Fruit fly (Drosophila melanogaster) whole organism, embryonic: ENCODE measurements around the gene zye.

Experiments
- CG10543 ChIP-seq: fragments of 200-800 bp; sonication (Bioruptor generic); optimal IDR thresholded peaks from 3 replicates; lab custom pipeline; 2017; ENCODE audit warnings: missing biosample characterization, mild to moderate bottlenecking, missing genetic modification characterization, moderate library complexity
- CG11085 ChIP-seq: fragments of 200-800 bp; sonication (Bioruptor generic); IDR thresholded peaks from 2 replicates; pipeline ENCODE4 v1.3.6; 2022; ENCODE audit warnings: missing biosample characterization, missing genetic modification characterization
- CG11723 ChIP-seq: fragments of 200-800 bp; sonication (Bioruptor generic); optimal IDR thresholded peaks from 2 replicates; lab custom pipeline; 2017; ENCODE audit warnings: missing biosample characterization, mild to moderate bottlenecking, missing genetic modification characterization
- CG1233 ChIP-seq: fragments of 200-800 bp; sonication (Bioruptor generic); optimal IDR thresholded peaks from 4 replicates; lab custom pipeline; 2018; ENCODE audit warnings: missing biosample characterization, mild to moderate bottlenecking, missing genetic modification characterization
- CG12659 ChIP-seq: fragments of 200-800 bp; sonication (Bioruptor generic); optimal IDR thresholded peaks from 3 replicates; lab custom pipeline; 2017; ENCODE audit warnings: mild to moderate bottlenecking, missing biosample characterization, missing genetic modification reagents, missing genetic modification characterization
- CG14050 ChIP-seq: fragments of 200-800 bp; sonication (Bioruptor generic); IDR thresholded peaks from 3 replicates; pipeline ENCODE4 v1.3.6; 2022; ENCODE audit warnings: missing biosample characterization, missing genetic modification characterization
- CG14860 ChIP-seq: fragments of 200-800 bp; sonication (Bioruptor generic); IDR thresholded peaks from 3 replicates; pipeline ENCODE4 v1.3.6; 2022; ENCODE audit warnings: missing biosample characterization, missing genetic modification characterization; ENCODE audit not compliant: partially characterized antibody
- CG1603 ChIP-seq: fragments of 200-800 bp; sonication (Bioruptor generic); optimal IDR thresholded peaks from 2 replicates; lab custom pipeline; 2019; ENCODE audit warnings: missing biosample characterization, mild to moderate bottlenecking, missing genetic modification characterization, moderate library complexity
- CG17359 ChIP-seq: fragments of 200-800 bp; sonication (Bioruptor generic); optimal IDR thresholded peaks from 3 replicates; lab custom pipeline; 2018; ENCODE audit warnings: missing biosample characterization, mild to moderate bottlenecking, missing genetic modification characterization, moderate library complexity
- CG17385 ChIP-seq: fragments of 200-800 bp; sonication (Bioruptor generic); optimal IDR thresholded peaks from 3 replicates; lab custom pipeline; 2018; ENCODE audit warnings: missing biosample characterization, mild to moderate bottlenecking, missing genetic modification characterization
- CG2129 ChIP-seq: fragments of 200-800 bp; sonication (Bioruptor generic); IDR thresholded peaks from 2 replicates; pipeline ENCODE4 v1.3.6; 2022; ENCODE audit warnings: missing biosample characterization, missing genetic modification characterization; ENCODE audit not compliant: partially characterized antibody
- CG30403 ChIP-seq: fragments of 200-800 bp; sonication (Bioruptor generic); optimal IDR thresholded peaks from 3 replicates; lab custom pipeline; 2016; ENCODE audit warnings: missing biosample characterization, missing genetic modification characterization
- CG34224 ChIP-seq: fragments of 200-800 bp; sonication (Bioruptor generic); IDR thresholded peaks from 3 replicates; pipeline ENCODE4 v1.3.6; 2022; ENCODE audit warnings: missing biosample characterization, missing genetic modification characterization; ENCODE audit not compliant: partially characterized antibody
- CG34376 ChIP-seq: fragments of 200-800 bp; sonication (Bioruptor generic); optimal IDR thresholded peaks from 2 replicates; lab custom pipeline; 2018; ENCODE audit warnings: missing biosample characterization, mild to moderate bottlenecking, missing genetic modification characterization
- CG43689 ChIP-seq: fragments of 200-800 bp; sonication (Bioruptor generic); IDR thresholded peaks from 2 replicates; pipeline ENCODE4 v1.3.6; 2022; ENCODE audit warnings: missing biosample characterization, missing genetic modification characterization
- CG4820 ChIP-seq: fragments of 200-800 bp; sonication (Bioruptor generic); optimal IDR thresholded peaks from 3 replicates; lab custom pipeline; 2016; ENCODE audit warnings: missing biosample characterization, missing genetic modification characterization
- CG6272 ChIP-seq: fragments of 200-800 bp; sonication (Bioruptor generic); IDR thresholded peaks from 2 replicates; pipeline ENCODE4 v1.3.6; 2022; ENCODE audit warnings: missing biosample characterization, missing genetic modification characterization
- CG8281 ChIP-seq: fragments of 200-800 bp; sonication (Bioruptor generic); optimal IDR thresholded peaks from 2 replicates; lab custom pipeline; 2018; ENCODE audit warnings: missing biosample characterization, mild to moderate bottlenecking, missing genetic modification characterization, moderate library complexity
- CG8290 ChIP-seq, 3 experiments: fragments of 200-800 bp; sonication (Bioruptor generic); optimal IDR thresholded peaks; 2 replicates each; lab custom pipeline; 2016 to 2019; ENCODE audit warnings: missing biosample characterization in 3 of 3, missing genetic modification characterization in 3 of 3, mild to moderate bottlenecking in 2 of 3, moderate library complexity in 1 of 3
- CG8478 ChIP-seq: fragments of >200 bp; optimal IDR thresholded peaks from 2 replicates; lab custom pipeline; 2018
- CG8944 ChIP-seq: fragments of 200-800 bp; sonication (Bioruptor generic); optimal IDR thresholded peaks from 3 replicates; lab custom pipeline; 2016; ENCODE audit warnings: missing biosample characterization, missing genetic modification characterization
- CG9727 ChIP-seq: fragments of 200-800 bp; sonication (Bioruptor generic); optimal IDR thresholded peaks from 3 replicates; lab custom pipeline; 2017; ENCODE audit warnings: missing biosample characterization, mild to moderate bottlenecking, missing genetic modification characterization
- CG9797 ChIP-seq: fragments of 200-800 bp; sonication (Bioruptor generic); optimal IDR thresholded peaks from 3 replicates; lab custom pipeline; 2018; ENCODE audit warnings: missing biosample characterization, mild to moderate bottlenecking, missing genetic modification characterization
- CG9817 ChIP-seq: fragments of 200-800 bp; sonication (Bioruptor generic); optimal IDR thresholded peaks from 2 replicates; lab custom pipeline; 2018; ENCODE audit warnings: missing biosample characterization, mild to moderate bottlenecking, missing genetic modification characterization, moderate library complexity
- CG9932 ChIP-seq: fragments of 200-800 bp; sonication (Bioruptor generic); IDR thresholded peaks from 2 replicates; pipeline ENCODE4 v1.3.6; 2022; ENCODE audit warnings: missing biosample characterization, missing genetic modification characterization
- CoRest ChIP-seq: fragments of 200-800 bp; sonication (Bioruptor generic); optimal IDR thresholded peaks from 3 replicates; lab custom pipeline; 2018; ENCODE audit warnings: missing biosample characterization, mild to moderate bottlenecking, missing genetic modification characterization, moderate library complexity
- Dad ChIP-seq: fragments of 200-800 bp; sonication (Bioruptor generic); optimal IDR thresholded peaks from 3 replicates; lab custom pipeline; 2016; ENCODE audit warnings: missing biosample characterization, missing genetic modification characterization
- ERR ChIP-seq: fragments of 200-800 bp; sonication (Bioruptor generic); optimal IDR thresholded peaks from 2 replicates; lab custom pipeline; 2016; ENCODE audit warnings: missing biosample characterization, missing genetic modification characterization
- Fer2 ChIP-seq: fragments of 200-800 bp; sonication (Bioruptor generic); optimal IDR thresholded peaks from 2 replicates; lab custom pipeline; 2018; ENCODE audit warnings: missing biosample characterization, mild to moderate bottlenecking, missing genetic modification characterization, moderate library complexity
- MBD-R2 ChIP-seq: fragments of 200-800 bp; sonication (Bioruptor generic); IDR thresholded peaks from 2 replicates; pipeline ENCODE4 v1.3.6; 2022; ENCODE audit warnings: missing biosample characterization, missing genetic modification characterization
- Ravus ChIP-seq: fragments of 200-800 bp; sonication (Bioruptor generic); IDR thresholded peaks from 2 replicates; pipeline ENCODE4 v1.3.6; 2022; ENCODE audit warnings: missing biosample characterization, missing genetic modification characterization
- Sox100B ChIP-seq: fragments of 200-800 bp; sonication (Bioruptor generic); optimal IDR thresholded peaks from 3 replicates; lab custom pipeline; 2018; ENCODE audit warnings: missing biosample characterization, mild to moderate bottlenecking, missing genetic modification characterization
- Stat92E ChIP-seq, 3 experiments: fragments of >200 bp in 2 of 3; fragments of 200-800 bp in 1 of 3; sonication (Bioruptor generic) in 1 of 3; optimal IDR thresholded peaks; 2 replicates each; lab custom pipeline; 2017 to 2019; ENCODE audit warnings: missing biosample characterization in 3 of 3, missing genetic modification characterization in 3 of 3, mild to moderate bottlenecking in 1 of 3, moderate library complexity in 1 of 3
- az2 ChIP-seq: fragments of 200-800 bp; sonication (Bioruptor generic); optimal IDR thresholded peaks from 3 replicates; lab custom pipeline; 2016; ENCODE audit warnings: missing biosample characterization, missing genetic modification characterization
- disco-r ChIP-seq: fragments of 200-800 bp; sonication (Bioruptor generic); optimal IDR thresholded peaks from 2 replicates; lab custom pipeline; 2016; ENCODE audit warnings: missing biosample characterization, missing genetic modification characterization
- esg ChIP-seq: fragments of 200-800 bp; sonication (Bioruptor generic); conservative IDR thresholded peaks from 2 replicates; pipeline ENCODE4 v1.3.6; 2022; ENCODE audit warnings: missing biosample characterization, missing genetic modification characterization
- fd64A ChIP-seq: fragments of 200-800 bp; sonication (Bioruptor generic); optimal IDR thresholded peaks from 3 replicates; lab custom pipeline; 2018; ENCODE audit warnings: missing biosample characterization, mild to moderate bottlenecking, missing genetic modification characterization
- fd96Cb ChIP-seq: fragments of 200-800 bp; sonication (Bioruptor generic); optimal IDR thresholded peaks from 2 replicates; lab custom pipeline; 2018; ENCODE audit warnings: missing biosample characterization, mild to moderate bottlenecking, missing genetic modification characterization, moderate library complexity
- grau ChIP-seq: fragments of 200-800 bp; optimal IDR thresholded peaks from 3 replicates; lab custom pipeline; 2019; ENCODE audit warnings: missing biosample characterization, mild to moderate bottlenecking, missing genetic modification characterization, moderate library complexity
- gsb ChIP-seq: fragments of 200-800 bp; sonication (Bioruptor generic); IDR thresholded peaks from 2 replicates; pipeline ENCODE4 v1.3.6; 2022; ENCODE audit warnings: missing biosample characterization, missing genetic modification characterization
- gsb-n ChIP-seq: fragments of 200-800 bp; sonication (Bioruptor generic); optimal IDR thresholded peaks from 3 replicates; lab custom pipeline; 2018; ENCODE audit warnings: missing biosample characterization, mild to moderate bottlenecking, missing genetic modification characterization
- mam ChIP-seq: fragments of 200-800 bp; sonication (Bioruptor generic); optimal IDR thresholded peaks from 3 replicates; lab custom pipeline; 2016; ENCODE audit warnings: missing biosample characterization, missing genetic modification characterization
- nerfin-1 ChIP-seq: fragments of 200-800 bp; sonication (Bioruptor generic); optimal IDR thresholded peaks from 3 replicates; lab custom pipeline; 2019; ENCODE audit warnings: missing biosample characterization, mild to moderate bottlenecking, missing genetic modification characterization, moderate library complexity
- phol ChIP-seq: fragments of 200-800 bp; sonication (Bioruptor generic); optimal IDR thresholded peaks from 3 replicates; lab custom pipeline; 2018; ENCODE audit warnings: missing biosample characterization, mild to moderate bottlenecking, missing genetic modification characterization, moderate library complexity
- sima ChIP-seq: fragments of 200-800 bp; sonication (Bioruptor generic); optimal IDR thresholded peaks from 2 replicates; lab custom pipeline; 2016; ENCODE audit warnings: missing biosample characterization, missing genetic modification characterization
- sisA ChIP-seq: fragments of 200-800 bp; sonication (Bioruptor generic); IDR thresholded peaks from 2 replicates; pipeline ENCODE4 v1.3.6; 2022; ENCODE audit warnings: missing biosample characterization, missing genetic modification characterization
- slou ChIP-seq: fragments of 200-800 bp; sonication (Bioruptor generic); optimal IDR thresholded peaks from 3 replicates; lab custom pipeline; 2016; ENCODE audit warnings: missing biosample characterization, missing genetic modification characterization
- tap ChIP-seq: fragments of 200-800 bp; optimal IDR thresholded peaks from 3 replicates; lab custom pipeline; 2019; ENCODE audit warnings: missing biosample characterization, mild to moderate bottlenecking, missing genetic modification characterization, moderate library complexity

The zye gene

DNA sequence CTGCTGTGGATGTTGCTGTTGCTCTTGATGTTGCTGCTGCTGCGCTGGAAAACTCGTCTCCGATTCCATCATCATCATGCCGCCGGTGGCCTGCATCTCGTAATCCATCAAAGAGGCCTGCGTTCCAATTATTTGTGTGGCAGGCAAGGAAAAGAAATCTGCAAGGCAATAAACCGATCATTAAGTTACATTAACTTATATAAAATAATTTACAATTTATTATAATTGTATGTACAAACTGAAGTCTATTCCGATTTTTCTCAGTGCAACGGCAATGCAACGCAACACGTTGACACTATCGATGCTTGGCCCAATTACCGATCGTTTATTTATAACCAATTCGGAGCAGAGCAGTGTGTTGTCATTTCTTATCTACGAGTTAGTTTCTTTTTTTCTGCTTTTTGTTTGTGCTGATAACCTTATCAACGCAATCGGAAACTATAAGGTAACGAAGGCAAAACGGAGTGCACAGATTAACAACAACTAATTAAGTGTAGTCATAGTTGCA, 57.6 kb downstream of the zye start (continued):
- TF ChIP-seq CG9932 (GFP tag; lab: Robert Waterston, UW) (no peak), fd64A (GFP tag; lab: Kevin White, UChicago) (peak; percentile 49), CG12659 (GFP tag; lab: Kevin White, UChicago) (peak; percentile 53), nerfin-1 (tag; lab: Kevin White, UChicago) (no peak), CG8478 (no peak), CG6272 (GFP tag; lab: Robert Waterston, UW) (no peak), gsb (no peak), CG9797 (no peak), mam (no peak), sima (GFP tag; lab: Kevin White, UChicago) (no peak), CG43689 (GFP tag; lab: Robert Waterston, UW) (peak; percentile 37; the same call in 1 of the 2 replicates), CG1233 (peak; percentile 19), sisA (peak; percentile 44; the same call in 1 of the 2 replicates), Fer2 (tag; lab: Kevin White, UChicago) (no peak)
- TF ChIP-seq, all 482 proteins: peak for 221

DNA sequence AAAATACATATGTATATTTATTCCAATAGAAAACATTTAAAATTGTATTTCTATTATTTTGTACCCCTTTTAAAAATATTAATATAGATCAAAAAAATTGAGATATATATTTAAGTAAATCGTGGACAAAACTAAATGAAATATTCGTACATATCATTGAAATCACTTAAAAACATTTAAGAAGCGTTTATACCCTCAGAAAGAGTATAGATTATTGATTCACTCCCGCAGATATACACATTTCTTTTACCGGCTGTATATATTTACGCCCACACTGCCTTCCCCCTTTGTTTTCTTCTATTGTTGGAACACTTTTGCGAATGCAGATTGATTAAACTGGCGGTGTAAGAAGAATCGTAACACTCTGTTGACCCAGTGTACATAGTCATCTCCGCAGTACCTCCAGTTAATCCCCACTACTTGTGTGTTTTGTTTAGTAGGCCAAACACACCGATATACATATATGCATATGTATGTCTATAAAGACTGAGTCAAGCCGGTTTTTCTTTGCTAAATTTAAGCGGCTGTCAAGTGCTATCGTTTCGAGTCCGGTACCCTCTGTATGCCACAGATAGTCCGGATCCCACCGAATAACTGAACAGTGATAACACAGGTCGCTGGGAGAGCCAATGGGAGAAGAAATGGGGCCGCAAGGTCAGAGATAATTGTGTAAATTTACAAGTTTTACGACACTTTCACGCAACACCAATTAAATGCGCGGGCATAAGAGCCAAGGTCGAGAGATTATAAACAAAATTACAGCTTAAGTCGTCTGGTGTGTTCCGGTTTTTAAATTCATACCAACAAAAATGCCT, 58.3 kb downstream of the zye start:
- TF ChIP-seq CG34376 (peak; percentile 22), Dad (GFP tag; lab: Kevin White, UChicago) (peak; percentile 4), slou (GFP tag; lab: Kevin White, UChicago) (peak; percentile 40), CG4820 (GFP tag; lab: Kevin White, UChicago) (peak; percentile 26), disco-r (GFP tag; lab: Kevin White, UChicago) (peak; percentile 61), CG14050 (GFP tag; lab: Robert Waterston, UW) (no peak), CG17385 (peak; percentile 43), CoRest (tag; lab: Kevin White, UChicago) (peak; percentile 37), gsb-n (tag; lab: Kevin White, UChicago) (peak; percentile 34), az2 (GFP tag; lab: Kevin White, UChicago) (no peak), MBD-R2 (GFP tag; lab: Robert Waterston, UW) (no peak), grau (peak; percentile 54), CG14860 (GFP tag; lab: Robert Waterston, UW) (no peak), CG17359 (tag; lab: Kevin White, UChicago) (peak; percentile 59), CG11723 (GFP tag; lab: Kevin White, UChicago) (peak; percentile 44), CG11085 (GFP tag; lab: Robert Waterston, UW) (no peak), CG2129 (GFP tag; lab: Robert Waterston, UW) (no peak), esg (no peak), CG9727 (GFP tag; lab: Kevin White, UChicago) (peak; percentile 62), CG34224 (GFP tag; lab: Robert Waterston, UW) (no peak), tap (peak; percentile 12), CG9817 (tag; lab: Kevin White, UChicago) (peak; percentile 32), CG8281 (tag; lab: Kevin White, UChicago) (peak; percentile 18), Stat92E (GFP tag; optimal IDR thresholded peaks at IDR 0.05; lab: Kevin White, UChicago) (no peak), CG10543 (GFP tag; lab: Kevin White, UChicago) (peak; percentile 43), CG30403 (peak; percentile 9), CG8944 (peak; percentile 41), CG1603 (tag; lab: Kevin White, UChicago) (peak; percentile 85), fd96Cb (no peak), Sox100B (GFP tag; lab: Kevin White, UChicago) (peak; percentile 53), ERR (GFP tag; lab: Kevin White, UChicago) (peak; percentile 50), phol (tag; lab: Kevin White, UChicago) (peak; percentile 31), CG8290 (GFP tag; optimal IDR thresholded peaks at IDR 0.05; lab: Kevin White, UChicago) (peak; percentile 59), CG8290 (tag; optimal IDR thresholded peaks at IDR 0.05; lab: Kevin White, UChicago) (peak in 1 of 2 experiments; percentile 87), Ravus (GFP tag; lab: Robert Waterston, UW) (no peak)
